Fruit fly (Drosophila melanogaster): Measurements from ENCODE around the gene sens-2.

sens-2 gene

DNA sequence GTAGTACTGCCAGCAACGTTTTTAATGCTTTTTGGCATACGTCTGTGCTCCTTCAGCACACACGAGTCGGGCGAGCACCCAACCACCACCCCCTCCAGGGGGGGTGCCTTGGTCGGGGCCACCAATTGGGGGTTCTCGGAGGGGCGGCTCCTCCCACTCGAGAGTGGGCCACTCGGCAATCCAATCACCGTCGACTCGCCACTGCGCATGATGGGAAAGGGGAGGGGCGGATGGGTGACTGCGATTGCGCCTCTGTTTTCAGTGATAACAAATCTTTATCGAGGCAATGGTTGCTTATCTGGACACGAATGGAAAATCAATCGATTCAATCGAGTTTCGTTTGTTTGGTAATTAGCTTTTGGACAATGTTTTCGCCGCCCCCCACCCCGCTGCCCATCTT, 4.2 kb upstream of the sens-2 start (continued):
- no peak for TF ChIP-seq ci (GFP tag; IDR thresholded peaks at IDR 0.05)
- no peak for TF ChIP-seq CG4360 (GFP tag; IDR thresholded peaks at IDR 0.05)
- no peak for TF ChIP-seq CG10431 (GFP tag; optimal IDR thresholded peaks at IDR 0.05)
- TF ChIP-seq gfzf (GFP tag; optimal IDR thresholded peaks at IDR 0.05) = no peak
- TF ChIP-seq H15 (GFP tag; IDR thresholded peaks at IDR 0.05) = no peak
- no peak for TF ChIP-seq HHEX (GFP tag; optimal IDR thresholded peaks at IDR 0.05)
- no peak for TF ChIP-seq gsb (GFP tag; IDR thresholded peaks at IDR 0.05)
- TF ChIP-seq CG13894 (tag; optimal IDR thresholded peaks at IDR 0.05) = no peak
- no peak for TF ChIP-seq CG1602 (GFP tag; optimal IDR thresholded peaks at IDR 0.05)
- TF ChIP-seq CG18262 (tag; optimal IDR thresholded peaks at IDR 0.05) = no peak
- no peak for TF ChIP-seq Doc3 (GFP tag; IDR thresholded peaks at IDR 0.05; ENCODE audit: partially characterized antibody)
- no peak for TF ChIP-seq pzg (GFP tag; optimal IDR thresholded peaks at IDR 0.05)
- TF ChIP-seq CG12391 (tag; optimal IDR thresholded peaks at IDR 0.05) = no peak
- TF ChIP-seq schlank (tag; optimal IDR thresholded peaks at IDR 0.05) = no peak
- TF ChIP-seq BtbVII (GFP tag; optimal IDR thresholded peaks at IDR 0.05) = no peak
- TF ChIP-seq Tbp (GFP tag; optimal IDR thresholded peaks at IDR 0.05) = no peak
- TF ChIP-seq jumu (GFP tag; optimal IDR thresholded peaks at IDR 0.05) = no peak
- no peak for TF ChIP-seq nerfin-2 (GFP tag; IDR thresholded peaks at IDR 0.05; ENCODE audit: partially characterized antibody)
- no peak for TF ChIP-seq toy (GFP tag; IDR thresholded peaks at IDR 0.05)
- TF ChIP-seq CG18619 (GFP tag; optimal IDR thresholded peaks at IDR 0.05) = no peak
- no peak for TF ChIP-seq CG12659 (GFP tag; optimal IDR thresholded peaks at IDR 0.05)
- 0 out of 3 replicates have a peak, but pooled peaks have one; percentile 7 for TF ChIP-seq CG3726 (GFP tag; IDR thresholded peaks at IDR 0.05)
- no peak for TF ChIP-seq slou (GFP tag; optimal IDR thresholded peaks at IDR 0.05)
- TF ChIP-seq ATbp (GFP tag; optimal IDR thresholded peaks at IDR 0.05) = no peak
- no peak for TF ChIP-seq CrebB (tag; optimal IDR thresholded peaks at IDR 0.05)
- TF ChIP-seq Dbx (GFP tag; IDR thresholded peaks at IDR 0.05) = no peak
- no peak for TF ChIP-seq insv (GFP tag; optimal IDR thresholded peaks at IDR 0.05)
- no peak for TF ChIP-seq CG2712 (tag; optimal IDR thresholded peaks at IDR 0.05)
- no peak for TF ChIP-seq CG30020 (tag; optimal IDR thresholded peaks at IDR 0.05)
- TF ChIP-seq CG2678 (tag; optimal IDR thresholded peaks at IDR 0.05) = no peak
- no peak for TF ChIP-seq CG9876 (GFP tag; optimal IDR thresholded peaks at IDR 0.05)
- TF ChIP-seq peb (GFP tag; IDR thresholded peaks at IDR 0.05) = no peak
- no peak for TF ChIP-seq cato (GFP tag; optimal IDR thresholded peaks at IDR 0.05; ENCODE audit: borderline replicate concordance)
- peak; percentile 73 for TF ChIP-seq ewg (GFP tag; optimal IDR thresholded peaks at IDR 0.05)
- TF ChIP-seq CG3847 (GFP tag; IDR thresholded peaks at IDR 0.05) = no peak
- TF ChIP-seq YL-1 (GFP tag; optimal IDR thresholded peaks at IDR 0.05) = no peak
- TF ChIP-seq bsh (GFP tag; optimal IDR thresholded peaks at IDR 0.05) = no peak
- no peak for TF ChIP-seq salm (tag; optimal IDR thresholded peaks at IDR 0.05)
- no peak for TF ChIP-seq Elba2 (GFP tag; optimal IDR thresholded peaks at IDR 0.05)
- no peak for TF ChIP-seq fd102C (GFP tag; optimal IDR thresholded peaks at IDR 0.05)
- no peak for TF ChIP-seq B-H1 (GFP tag; IDR thresholded peaks at IDR 0.05)
- TF ChIP-seq CG17186 (GFP tag; optimal IDR thresholded peaks at IDR 0.05) = no peak
- no peak for TF ChIP-seq HLH54F (GFP tag; optimal IDR thresholded peaks at IDR 0.05)
- TF ChIP-seq CG3838 (GFP tag; optimal IDR thresholded peaks at IDR 0.05) = no peak
- no peak for TF ChIP-seq Fer3 (tag; optimal IDR thresholded peaks at IDR 0.05)
- no peak for TF ChIP-seq CG7963 (GFP tag; IDR thresholded peaks at IDR 0.05; ENCODE audit: partially characterized antibody)
- TF ChIP-seq Meics (GFP tag; optimal IDR thresholded peaks at IDR 0.05) = no peak
- no peak for TF ChIP-seq disco-r (GFP tag; optimal IDR thresholded peaks at IDR 0.05)
- TF ChIP-seq Blimp-1 (GFP tag; optimal IDR thresholded peaks at IDR 0.05) = no peak
- TF ChIP-seq CG31388 (GFP tag; optimal IDR thresholded peaks at IDR 0.05) = no peak
- TF ChIP-seq usp (GFP tag; optimal IDR thresholded peaks at IDR 0.05) = no peak
- no peak for TF ChIP-seq CG8765 (GFP tag; IDR thresholded peaks at IDR 0.05)

Measured in whole organism, embryonic.